Fruit fly (Drosophila melanogaster) S2 (cell line): ENCODE results near the gene drongo.
A peak's percentile ranks its signal among the peaks of the same experiment; 100 is the strongest.

Experiments used
- CG8478 ChIP-seq: fragments of >200 bp; optimal IDR thresholded peaks from 2 replicates; lab custom pipeline; 2018
- CTCF ChIP-seq, 2 experiments: fragments of >200 bp; optimal IDR thresholded peaks; 2 replicates each; lab custom pipeline; 2018

DNA sequence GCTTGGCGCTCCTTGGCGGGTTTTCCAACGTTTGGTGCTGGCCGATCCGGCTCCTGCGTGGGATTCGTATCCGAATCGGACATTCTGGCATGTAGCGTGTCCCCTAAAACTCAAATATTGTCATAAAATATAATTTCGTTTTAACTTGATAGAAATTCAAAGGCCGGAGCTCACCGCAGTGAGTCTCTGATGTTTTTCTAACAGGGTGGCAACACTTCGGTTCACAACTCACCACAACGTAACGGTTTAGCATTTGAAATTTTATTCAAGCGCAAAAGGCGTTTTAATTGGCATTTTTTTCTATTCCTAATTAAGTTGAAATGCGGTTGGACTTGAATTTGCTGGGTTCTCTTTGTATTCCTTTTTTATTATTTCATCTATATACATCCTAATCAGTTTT, 34.1 kb upstream of the drongo start, which contains the start of gene CG15824:
- TF ChIP-seq CG8478 (lab: Kevin White, UChicago) (no peak), CTCF (optimal IDR thresholded peaks at IDR 0.05; lab: Kevin White, UChicago) (peak; percentile 37 to 39)
